Worm (Caenorhabditis elegans): ENCODE data around the gene tag-164.

tag-164 gene

DNA sequence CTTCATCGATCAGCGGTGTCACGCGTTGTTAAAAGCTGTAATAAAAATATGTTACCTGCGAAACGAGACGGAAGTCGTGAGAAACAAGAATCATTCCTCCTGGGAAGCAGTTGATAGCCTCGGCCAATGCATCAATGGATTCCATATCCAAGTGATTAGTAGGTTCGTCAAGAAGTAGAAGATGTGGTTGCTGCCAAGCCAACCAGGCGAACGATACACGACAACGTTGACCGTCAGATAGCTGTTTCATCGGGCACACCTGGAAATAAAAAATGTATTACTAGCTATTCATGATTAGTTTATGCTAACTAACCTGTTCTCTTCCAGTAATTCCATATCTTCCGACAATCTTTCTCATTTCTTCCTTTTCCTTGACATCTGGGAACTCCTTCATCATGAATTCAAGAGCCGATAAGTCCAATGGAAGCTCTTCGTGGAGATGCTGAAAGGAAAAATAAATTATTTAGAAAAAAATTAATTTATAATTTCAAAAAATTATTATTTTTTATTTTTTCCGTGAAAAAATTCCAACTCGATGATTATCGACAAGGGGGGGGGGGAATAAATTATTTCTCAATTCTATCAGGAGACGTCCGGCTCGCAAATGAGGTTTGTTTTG is at the start of gene tag-164:
Gene tag-164, plus strand, starts transcription at position 569 of the 619 bp plus-strand sequence.
- TF ChIP-seq nhr-12 (tag; optimal IDR thresholded peaks at IDR 0.05): no peak
- no peak for TF ChIP-seq bed-3 (GFP tag; optimal IDR thresholded peaks at IDR 0.05)
- no peak for TF ChIP-seq zip-8 (tag; optimal IDR thresholded peaks at IDR 0.05)
- no peak for TF ChIP-seq nhr-237 (tag; optimal IDR thresholded peaks at IDR 0.05)
- TF ChIP-seq elt-1 (tag; optimal IDR thresholded peaks at IDR 0.05; ENCODE audit: borderline replicate concordance, insufficient read depth): no peak
- TF ChIP-seq M03D4.4 (tag; optimal IDR thresholded peaks at IDR 0.05): no peak
- TF ChIP-seq mep-1 (tag; optimal IDR thresholded peaks at IDR 0.05): no peak
- TF ChIP-seq sptf-1 (tag; optimal IDR thresholded peaks at IDR 0.05): no peak
- no peak for TF ChIP-seq sem-2 (GFP tag; optimal IDR thresholded peaks at IDR 0.05)
- no peak for TF ChIP-seq blmp-1 (tag; optimal IDR thresholded peaks at IDR 0.05)
- no peak for TF ChIP-seq unc-120 (tag; optimal IDR thresholded peaks at IDR 0.05; ENCODE audit: poor library complexity, severe bottlenecking)
- TF ChIP-seq ceh-83 (GFP tag; optimal IDR thresholded peaks at IDR 0.05): no peak
- no peak for TF ChIP-seq lsy-2 (tag; optimal IDR thresholded peaks at IDR 0.05)
- no peak for TF ChIP-seq ceh-43 (GFP tag; optimal IDR thresholded peaks at IDR 0.05)
- TF ChIP-seq drap-1 (GFP tag; optimal IDR thresholded peaks at IDR 0.05): no peak

DNA sequence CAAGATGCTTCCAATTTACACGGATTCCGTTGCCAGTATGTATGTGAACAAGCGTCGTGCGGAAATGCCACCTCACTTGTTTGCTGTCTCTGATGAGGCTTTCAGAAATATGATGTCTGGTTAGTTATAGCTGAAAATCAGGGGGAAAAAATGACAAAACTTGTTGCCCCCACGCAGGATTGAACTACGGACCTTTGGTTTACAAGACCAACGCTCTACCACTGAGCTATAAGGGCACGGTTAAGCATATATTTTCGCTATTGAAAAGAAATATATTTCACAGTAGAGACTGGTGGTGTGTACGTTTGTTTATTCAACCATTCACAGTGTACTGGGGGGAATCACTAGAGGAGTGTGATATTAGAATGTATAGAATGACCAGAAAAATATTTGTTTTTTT is 48.1 kb upstream of the tag-164 start:
- TF ChIP-seq blmp-1 (tag; optimal IDR thresholded peaks at IDR 0.05): no peak
- TF ChIP-seq nhr-237 (tag; optimal IDR thresholded peaks at IDR 0.05): no peak
- no peak for TF ChIP-seq sem-2 (GFP tag; optimal IDR thresholded peaks at IDR 0.05)
- TF ChIP-seq lin-13 (tag; optimal IDR thresholded peaks at IDR 0.05): no peak
- no peak for TF ChIP-seq bed-3 (GFP tag; optimal IDR thresholded peaks at IDR 0.05)
- TF ChIP-seq ceh-43 (GFP tag; optimal IDR thresholded peaks at IDR 0.05): no peak

DNA sequence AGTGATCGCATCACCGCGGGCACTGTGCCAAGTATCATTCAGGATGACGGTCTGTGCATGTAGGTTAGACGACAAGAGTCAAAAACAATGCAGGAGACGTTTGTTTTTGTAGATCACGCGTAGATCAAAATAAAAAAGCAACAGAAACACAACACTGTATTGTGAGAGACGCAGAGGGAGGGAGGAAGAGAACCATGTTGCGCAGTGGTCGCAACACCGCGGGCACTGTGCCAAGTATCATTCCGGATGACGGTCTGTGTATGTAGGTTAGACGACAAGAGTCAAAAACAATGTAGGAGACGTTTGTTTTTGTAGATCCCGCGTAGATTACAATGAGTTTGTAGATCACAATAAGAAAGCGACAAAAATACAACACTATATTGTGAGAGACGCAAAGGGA is 40.4 kb upstream of the tag-164 start:
- TF ChIP-seq sem-2 (GFP tag; optimal IDR thresholded peaks at IDR 0.05) (no peak), elt-3 (tag; optimal IDR thresholded peaks at IDR 0.05) (no peak), blmp-1 (tag; optimal IDR thresholded peaks at IDR 0.05) (no peak), zip-8 (tag; optimal IDR thresholded peaks at IDR 0.05) (no peak), M03D4.4 (tag; optimal IDR thresholded peaks at IDR 0.05) (no peak), mls-2 (tag; optimal IDR thresholded peaks at IDR 0.05) (no peak), lsy-2 (tag; optimal IDR thresholded peaks at IDR 0.05) (no peak), drap-1 (GFP tag; optimal IDR thresholded peaks at IDR 0.05) (no peak), ceh-83 (GFP tag; optimal IDR thresholded peaks at IDR 0.05) (no peak), nhr-12 (tag; optimal IDR thresholded peaks at IDR 0.05) (no peak), hlh-1 (tag; optimal IDR thresholded peaks at IDR 0.05) (no peak), unc-120 (tag; optimal IDR thresholded peaks at IDR 0.05; ENCODE audit: poor library complexity, severe bottlenecking) (no peak), nhr-2 (tag; optimal IDR thresholded peaks at IDR 0.05) (no peak), lin-32 (GFP tag; optimal IDR thresholded peaks at IDR 0.05) (no peak), cnd-1 (tag; optimal IDR thresholded peaks at IDR 0.05) (no peak), unc-62 (GFP tag; optimal IDR thresholded peaks at IDR 0.05) (no peak), mep-1 (tag; optimal IDR thresholded peaks at IDR 0.05) (no peak), mab-5 (tag; optimal IDR thresholded peaks at IDR 0.05) (no peak), flh-1 (GFP tag; optimal IDR thresholded peaks at IDR 0.05) (no peak), nhr-28 (tag; optimal IDR thresholded peaks at IDR 0.05) (no peak)

DNA sequence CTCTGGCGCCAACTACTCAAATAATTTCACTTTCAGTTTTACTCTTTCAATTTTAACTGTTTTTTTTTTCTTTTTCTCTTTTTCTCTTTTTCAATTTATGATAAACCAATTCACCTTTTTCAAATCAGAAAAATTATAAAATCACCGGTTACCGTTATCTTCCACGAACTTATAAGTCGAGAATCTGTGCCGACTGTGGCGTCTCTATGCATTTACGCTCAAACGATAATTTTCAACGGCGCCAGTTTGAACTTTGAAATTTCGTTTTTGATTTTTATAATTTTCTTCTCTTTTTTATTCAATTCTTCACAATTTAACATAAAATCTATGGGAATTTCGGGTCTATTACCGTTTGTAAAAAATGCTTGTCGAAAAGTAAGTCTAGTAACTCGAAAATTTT is 35.9 kb upstream of the tag-164 start, which contains the start of gene exo-1:
Gene exo-1, plus strand, starts transcription at position 101 of the 400 bp plus-strand sequence.
- TF ChIP-seq mep-1 (tag; optimal IDR thresholded peaks at IDR 0.05): peak; percentile 35
- peak; percentile 42 for TF ChIP-seq lsy-2 (tag; optimal IDR thresholded peaks at IDR 0.05)
- TF ChIP-seq nhr-237 (tag; optimal IDR thresholded peaks at IDR 0.05): peak; percentile 46
- TF ChIP-seq ham-2 (GFP tag; optimal IDR thresholded peaks at IDR 0.05): no peak

DNA sequence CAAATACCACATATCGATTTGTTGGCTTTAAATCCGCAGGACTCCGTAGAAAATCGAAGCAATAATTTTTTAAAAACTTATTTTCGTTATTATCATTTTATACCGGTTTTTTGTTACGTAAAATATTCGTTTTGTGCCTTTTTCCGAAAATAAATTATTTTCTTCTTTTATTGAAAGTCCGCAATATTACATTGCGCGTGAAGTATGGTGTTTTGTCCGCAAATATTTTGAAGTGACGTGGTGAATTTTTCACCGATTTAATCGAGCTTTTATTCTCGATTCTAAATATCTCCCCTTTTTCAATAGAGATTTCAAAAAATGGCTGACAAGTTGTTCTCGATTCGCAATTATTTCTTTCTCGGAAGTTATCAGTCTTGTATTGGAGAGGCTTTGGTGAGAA is 33.3 kb upstream of the tag-164 start, which contains the start of gene cope-1:
Gene cope-1, plus strand, starts transcription at position 229 of the 400 bp plus-strand sequence.
- TF ChIP-seq hlh-1 (tag; optimal IDR thresholded peaks at IDR 0.05): no peak
- no peak for TF ChIP-seq tbx-8 (GFP tag; optimal IDR thresholded peaks at IDR 0.05)
- no peak for TF ChIP-seq unc-39 (tag; optimal IDR thresholded peaks at IDR 0.05)
- TF ChIP-seq mep-1 (tag; optimal IDR thresholded peaks at IDR 0.05): peak; percentile 4
- TF ChIP-seq lsy-2 (tag; optimal IDR thresholded peaks at IDR 0.05): peak; percentile 39
- peak; percentile 37 for TF ChIP-seq ces-1 (GFP tag; optimal IDR thresholded peaks at IDR 0.05)
- no peak for TF ChIP-seq mab-5 (tag; optimal IDR thresholded peaks at IDR 0.05)
- TF ChIP-seq ceh-83 (GFP tag; optimal IDR thresholded peaks at IDR 0.05): no peak
